Worm (Caenorhabditis elegans) whole organism, L4 larva: Measurements from ENCODE around the gene taap-1.

Experiments
- F10B5.3 ChIP-seq: sonication (generic microtip); optimal IDR thresholded peaks from 2 replicates; lab custom pipeline; 2016; ENCODE audit warnings: mild to moderate bottlenecking, missing genetic modification characterization, missing compliant biosample characterization
- aly-2 ChIP-seq: sonication (generic microtip); optimal IDR thresholded peaks from 2 replicates; lab custom pipeline; 2018; ENCODE audit warnings: missing biosample characterization, missing genetic modification characterization
- dmd-6 ChIP-seq: fragments of 200-800 bp; sonication (Bioruptor generic); IDR thresholded peaks from 2 replicates; pipeline ENCODE4 v1.3.6; 2022; ENCODE audit warnings: missing genetic modification reagents, missing genetic modification characterization, missing compliant biosample characterization
- dpl-1 ChIP-seq: fragments of 150-350 bp; optimal IDR thresholded peaks from 2 replicates; lab custom pipeline; 2014; ENCODE audit warnings: missing biosample characterization, missing genetic modification reagents, missing genetic modification characterization
- egl-43 ChIP-seq: fragments of 200-800 bp; sonication (Bioruptor generic); IDR thresholded peaks from 2 replicates; pipeline ENCODE4 v1.3.6; 2022; ENCODE audit warnings: missing genetic modification reagents, missing genetic modification characterization, missing compliant biosample characterization
- fkh-10 ChIP-seq: fragments of 150-350 bp; optimal IDR thresholded peaks from 2 replicates; lab custom pipeline; 2014; ENCODE audit warnings: missing biosample characterization, missing genetic modification reagents, missing genetic modification characterization
- lin-15B ChIP-seq: fragments of 150-350 bp; sonication (generic microtip); optimal IDR thresholded peaks from 3 replicates; lab custom pipeline; 2014; ENCODE audit warnings: missing biosample characterization, missing genetic modification characterization
- nhr-41 ChIP-seq: fragments of 200-800 bp; sonication (Bioruptor generic); IDR thresholded peaks from 2 replicates; pipeline ENCODE4 v1.3.6; 2022; ENCODE audit warnings: missing genetic modification reagents, missing genetic modification characterization, missing compliant biosample characterization
- nhr-77 ChIP-seq: fragments of 150-350 bp; optimal IDR thresholded peaks from 2 replicates; lab custom pipeline; 2014; ENCODE audit warnings: missing biosample characterization, missing genetic modification characterization
- pqm-1 ChIP-seq: sonication (generic microtip); optimal IDR thresholded peaks from 2 replicates; lab custom pipeline; 2017; ENCODE audit warnings: missing biosample characterization, missing genetic modification characterization
- skn-1 ChIP-seq: fragments of 150-350 bp; optimal IDR thresholded peaks from 2 replicates; lab custom pipeline; 2014; ENCODE audit warnings: missing biosample characterization, missing genetic modification characterization
- zip-11 ChIP-seq: fragments of 200-800 bp; sonication (Bioruptor generic); IDR thresholded peaks from 2 replicates; pipeline ENCODE4 v1.3.6; 2022; ENCODE audit warnings: missing genetic modification characterization, missing compliant biosample characterization

- TF ChIP-seq zip-11 (GFP tag; lab: Robert Waterston, UW) (no peak), aly-2 (tag; lab: Kevin White, UChicago) (no peak), fkh-10 (GFP tag; lab: Kevin White, UChicago) (no peak), dmd-6 (no peak), pqm-1 (tag; lab: Kevin White, UChicago) (no peak), skn-1 (tag; lab: Kevin White, UChicago) (no peak), dpl-1 (GFP tag; lab: Kevin White, UChicago) (no peak), lin-15B (tag; lab: Kevin White, UChicago) (no peak), nhr-77 (no peak), F10B5.3 (no peak), nhr-41 (GFP tag; lab: Robert Waterston, UW) (no peak), egl-43 (GFP tag; lab: Robert Waterston, UW) (no peak)
These were observed 46.6 kb downstream of the taap-1 start, which contains the start of gene acp-3 for ce11 chrII:8437035-8437434.
